Fruit fly (Drosophila melanogaster) whole organism, embryonic: Measurements from ENCODE around the gene da.
A peak's percentile ranks its signal among the peaks of the same experiment; 100 is the strongest.

Experiments used
- Antp ChIP-seq: fragments of 200-800 bp; sonication (Bioruptor generic); optimal IDR thresholded peaks from 3 replicates; lab custom pipeline; 2016; ENCODE audit warnings: missing biosample characterization, missing genetic modification characterization
- CG12391 ChIP-seq: fragments of 200-800 bp; sonication (Bioruptor generic); optimal IDR thresholded peaks from 3 replicates; lab custom pipeline; 2018; ENCODE audit warnings: missing biosample characterization, mild to moderate bottlenecking, missing genetic modification characterization, moderate library complexity
- CG12942 ChIP-seq: fragments of 200-800 bp; sonication (Bioruptor generic); optimal IDR thresholded peaks from 3 replicates; lab custom pipeline; 2016; ENCODE audit warnings: missing biosample characterization, missing genetic modification characterization
- CG13775 ChIP-seq: fragments of 200-800 bp; sonication (Bioruptor generic); optimal IDR thresholded peaks from 3 replicates; lab custom pipeline; 2017; ENCODE audit warnings: missing biosample characterization, mild to moderate bottlenecking, missing genetic modification characterization
- CG14860 ChIP-seq: fragments of 200-800 bp; sonication (Bioruptor generic); IDR thresholded peaks from 3 replicates; pipeline ENCODE4 v1.3.6; 2022; ENCODE audit warnings: missing biosample characterization, missing genetic modification characterization; ENCODE audit not compliant: partially characterized antibody
- CG15269 ChIP-seq: fragments of 200-800 bp; sonication (Bioruptor generic); optimal IDR thresholded peaks from 2 replicates; lab custom pipeline; 2018; ENCODE audit warnings: missing biosample characterization, mild to moderate bottlenecking, missing genetic modification characterization, moderate library complexity
- CG1603 ChIP-seq: fragments of 200-800 bp; sonication (Bioruptor generic); optimal IDR thresholded peaks from 2 replicates; lab custom pipeline; 2019; ENCODE audit warnings: missing biosample characterization, mild to moderate bottlenecking, missing genetic modification characterization, moderate library complexity
- CG17186 ChIP-seq: fragments of 200-800 bp; sonication (Bioruptor generic); optimal IDR thresholded peaks from 3 replicates; lab custom pipeline; 2017; ENCODE audit warnings: missing biosample characterization, missing genetic modification reagents, missing genetic modification characterization
- CG17385 ChIP-seq: fragments of 200-800 bp; sonication (Bioruptor generic); optimal IDR thresholded peaks from 3 replicates; lab custom pipeline; 2018; ENCODE audit warnings: missing biosample characterization, mild to moderate bottlenecking, missing genetic modification characterization
- CG2129 ChIP-seq: fragments of 200-800 bp; sonication (Bioruptor generic); IDR thresholded peaks from 2 replicates; pipeline ENCODE4 v1.3.6; 2022; ENCODE audit warnings: missing biosample characterization, missing genetic modification characterization; ENCODE audit not compliant: partially characterized antibody
- CG2678 ChIP-seq: fragments of 200-800 bp; sonication (Bioruptor generic); optimal IDR thresholded peaks from 3 replicates; lab custom pipeline; 2019; ENCODE audit warnings: missing biosample characterization, mild to moderate bottlenecking, missing genetic modification characterization, moderate library complexity
- CG30020 ChIP-seq: fragments of 200-800 bp; optimal IDR thresholded peaks from 2 replicates; lab custom pipeline; 2019; ENCODE audit warnings: missing biosample characterization, mild to moderate bottlenecking, missing genetic modification characterization, moderate library complexity
- CG3163 ChIP-seq: fragments of 200-800 bp; sonication (Bioruptor generic); optimal IDR thresholded peaks from 3 replicates; lab custom pipeline; 2016; ENCODE audit warnings: missing biosample characterization, missing genetic modification characterization
- CG3281 ChIP-seq: fragments of 200-800 bp; sonication (Bioruptor generic); optimal IDR thresholded peaks from 3 replicates; lab custom pipeline; 2017; ENCODE audit warnings: missing biosample characterization, mild to moderate bottlenecking, missing genetic modification characterization
- CG6272 ChIP-seq: fragments of 200-800 bp; sonication (Bioruptor generic); IDR thresholded peaks from 2 replicates; pipeline ENCODE4 v1.3.6; 2022; ENCODE audit warnings: missing biosample characterization, missing genetic modification characterization
- CG7745 ChIP-seq: fragments of 200-800 bp; sonication (Bioruptor generic); optimal IDR thresholded peaks from 2 replicates; lab custom pipeline; 2018; ENCODE audit warnings: missing biosample characterization, mild to moderate bottlenecking, missing genetic modification characterization, moderate library complexity
- CG9437 ChIP-seq: fragments of 200-800 bp; sonication (Bioruptor generic); optimal IDR thresholded peaks from 2 replicates; lab custom pipeline; 2018; ENCODE audit warnings: missing biosample characterization, mild to moderate bottlenecking, missing genetic modification characterization
- D19B ChIP-seq: fragments of 200-800 bp; sonication (Bioruptor generic); optimal IDR thresholded peaks from 2 replicates; lab custom pipeline; 2017; ENCODE audit warnings: missing biosample characterization, mild to moderate bottlenecking, missing genetic modification characterization
- Dad ChIP-seq: fragments of 200-800 bp; sonication (Bioruptor generic); optimal IDR thresholded peaks from 3 replicates; lab custom pipeline; 2016; ENCODE audit warnings: missing biosample characterization, missing genetic modification characterization
- Dfd ChIP-seq, 2 experiments: fragments of >200 bp; optimal IDR thresholded peaks; 2 replicates each; lab custom pipeline; 2017; ENCODE audit warnings: missing biosample characterization in 2 of 2, missing genetic modification characterization in 2 of 2
- Doc2 ChIP-seq: fragments of 200-800 bp; sonication (Bioruptor generic); IDR thresholded peaks from 2 replicates; pipeline ENCODE4 v1.3.6; 2022; ENCODE audit warnings: missing biosample characterization, missing genetic modification characterization
- ERR ChIP-seq: fragments of 200-800 bp; sonication (Bioruptor generic); optimal IDR thresholded peaks from 2 replicates; lab custom pipeline; 2016; ENCODE audit warnings: missing biosample characterization, missing genetic modification characterization
- HLHmδ ChIP-seq: fragments of 200-800 bp; sonication (Bioruptor generic); optimal IDR thresholded peaks from 2 replicates; lab custom pipeline; 2018; ENCODE audit warnings: missing biosample characterization, mild to moderate bottlenecking, missing genetic modification characterization, moderate library complexity
- HmgZ ChIP-seq: fragments of 200-800 bp; sonication (Bioruptor generic); optimal IDR thresholded peaks from 2 replicates; lab custom pipeline; 2018; ENCODE audit warnings: missing biosample characterization, mild to moderate bottlenecking, missing genetic modification characterization
- Hmr ChIP-seq: fragments of 200-800 bp; sonication (Bioruptor generic); optimal IDR thresholded peaks from 3 replicates; lab custom pipeline; 2017; ENCODE audit warnings: mild to moderate bottlenecking, missing biosample characterization, missing genetic modification reagents, missing genetic modification characterization
- Meics ChIP-seq: fragments of 200-800 bp; sonication (Bioruptor generic); optimal IDR thresholded peaks from 2 replicates; lab custom pipeline; 2017; ENCODE audit warnings: missing biosample characterization, mild to moderate bottlenecking, missing genetic modification characterization
- NC2α ChIP-seq: fragments of 200-800 bp; sonication (Bioruptor generic); optimal IDR thresholded peaks from 2 replicates; lab custom pipeline; 2016; ENCODE audit warnings: missing biosample characterization, missing genetic modification characterization
- Pdp1 ChIP-seq, 2 experiments: fragments of 200-800 bp; sonication (Bioruptor generic); optimal IDR thresholded peaks; 3 replicates each; lab custom pipeline; 2016; ENCODE audit warnings: missing biosample characterization in 2 of 2, missing genetic modification characterization in 2 of 2, mild to moderate bottlenecking in 1 of 2, moderate library complexity in 1 of 2
- Scr ChIP-seq: fragments of 200-800 bp; sonication (Bioruptor generic); IDR thresholded peaks from 2 replicates; pipeline ENCODE4 v1.3.6; 2022; ENCODE audit warnings: missing biosample characterization, missing genetic modification characterization; ENCODE audit not compliant: partially characterized antibody
- Sin3A ChIP-seq: fragments of >200 bp; optimal IDR thresholded peaks from 2 replicates; lab custom pipeline; 2018
- Sox100B ChIP-seq: fragments of 200-800 bp; sonication (Bioruptor generic); optimal IDR thresholded peaks from 3 replicates; lab custom pipeline; 2018; ENCODE audit warnings: missing biosample characterization, mild to moderate bottlenecking, missing genetic modification characterization
- amos ChIP-seq: fragments of 200-800 bp; sonication (Bioruptor generic); IDR thresholded peaks from 2 replicates; pipeline ENCODE4 v1.3.6; 2022; ENCODE audit warnings: missing biosample characterization, missing genetic modification characterization; ENCODE audit not compliant: partially characterized antibody
- ato ChIP-seq: fragments of 200-800 bp; sonication (Bioruptor generic); IDR thresholded peaks from 2 replicates; pipeline ENCODE4 v1.3.6; 2022; ENCODE audit warnings: missing biosample characterization, missing genetic modification characterization; ENCODE audit not compliant: partially characterized antibody
- az2 ChIP-seq: fragments of 200-800 bp; sonication (Bioruptor generic); optimal IDR thresholded peaks from 3 replicates; lab custom pipeline; 2016; ENCODE audit warnings: missing biosample characterization, missing genetic modification characterization
- ci ChIP-seq: fragments of 200-800 bp; sonication (Bioruptor generic); IDR thresholded peaks from 3 replicates; pipeline ENCODE4 v1.3.6; 2022; ENCODE audit warnings: missing biosample characterization, missing genetic modification characterization
- dmrt11E ChIP-seq: fragments of 200-800 bp; sonication (Bioruptor generic); optimal IDR thresholded peaks from 3 replicates; lab custom pipeline; 2018; ENCODE audit warnings: missing biosample characterization, mild to moderate bottlenecking, missing genetic modification characterization, moderate library complexity
- eyg ChIP-seq: fragments of 200-800 bp; sonication (Bioruptor generic); optimal IDR thresholded peaks from 3 replicates; lab custom pipeline; 2016; ENCODE audit warnings: missing biosample characterization, missing genetic modification characterization
- grau ChIP-seq: fragments of 200-800 bp; optimal IDR thresholded peaks from 3 replicates; lab custom pipeline; 2019; ENCODE audit warnings: missing biosample characterization, mild to moderate bottlenecking, missing genetic modification characterization, moderate library complexity
- gsb-n ChIP-seq: fragments of 200-800 bp; sonication (Bioruptor generic); optimal IDR thresholded peaks from 3 replicates; lab custom pipeline; 2018; ENCODE audit warnings: missing biosample characterization, mild to moderate bottlenecking, missing genetic modification characterization
- her ChIP-seq: fragments of 200-800 bp; sonication (Bioruptor generic); optimal IDR thresholded peaks from 2 replicates; lab custom pipeline; 2016; ENCODE audit warnings: missing biosample characterization, missing genetic modification characterization
- hkb ChIP-seq, 2 experiments: fragments of 200-800 bp in 1 of 2; fragments of >200 bp in 1 of 2; sonication (Bioruptor generic) in 1 of 2; IDR thresholded peaks in 1 of 2; optimal IDR thresholded peaks in 1 of 2; 2 replicates each; pipeline versions ENCODE4 v1.3.6 to Lab custom; 2017 to 2022; ENCODE audit warnings: missing biosample characterization in 1 of 2, missing genetic modification characterization in 1 of 2
- insv ChIP-seq, 2 experiments: fragments of 200-800 bp; sonication (Bioruptor generic); optimal IDR thresholded peaks; 3 replicates each; lab custom pipeline; 2016 to 2018; ENCODE audit warnings: missing biosample characterization in 2 of 2, missing genetic modification characterization in 2 of 2
- jumu ChIP-seq: fragments of 200-800 bp; sonication (Bioruptor generic); optimal IDR thresholded peaks from 3 replicates; lab custom pipeline; 2016; ENCODE audit warnings: missing biosample characterization, missing genetic modification characterization
- p53 ChIP-seq: fragments of 200-800 bp; sonication (Bioruptor generic); optimal IDR thresholded peaks from 2 replicates; lab custom pipeline; 2016; ENCODE audit warnings: missing biosample characterization, missing genetic modification characterization
- pnt ChIP-seq: fragments of 200-800 bp; sonication (Bioruptor generic); optimal IDR thresholded peaks from 3 replicates; lab custom pipeline; 2016; ENCODE audit warnings: missing biosample characterization, missing genetic modification characterization
- pros ChIP-seq: fragments of 200-800 bp; sonication (Bioruptor generic); optimal IDR thresholded peaks from 3 replicates; lab custom pipeline; 2019; ENCODE audit warnings: missing biosample characterization, mild to moderate bottlenecking, missing genetic modification characterization, moderate library complexity
- unpg ChIP-seq: fragments of 200-800 bp; sonication (Bioruptor generic); optimal IDR thresholded peaks from 3 replicates; lab custom pipeline; 2018; ENCODE audit warnings: missing biosample characterization, mild to moderate bottlenecking, missing genetic modification characterization, moderate library complexity
- wek ChIP-seq: fragments of 200-800 bp; sonication (Bioruptor generic); optimal IDR thresholded peaks from 3 replicates; lab custom pipeline; 2018; ENCODE audit warnings: missing biosample characterization, mild to moderate bottlenecking, missing genetic modification characterization, moderate library complexity

da gene

dm6 chr2L:10339212-10339721, 48.6 kb upstream of the da start, which contains the start of gene SamDC (continued):
- peak; percentile 4 for TF ChIP-seq CG12942 (GFP tag; lab: Kevin White, UChicago)
- peak; percentile 39 for TF ChIP-seq her (GFP tag; lab: Kevin White, UChicago)
- peak; percentile 71 for TF ChIP-seq CG12391 (tag; lab: Kevin White, UChicago)
- no peak for TF ChIP-seq hkb (optimal IDR thresholded peaks at IDR 0.05; lab: Kevin White, UChicago)
- TF ChIP-seq hkb (GFP tag; IDR thresholded peaks at IDR 0.05; lab: Robert Waterston, UW): peak; percentile 53; the same call in 1 of the 2 replicates
- peak; percentile 43 for TF ChIP-seq Antp (GFP tag; lab: Kevin White, UChicago)
- TF ChIP-seq CG14860 (GFP tag; lab: Robert Waterston, UW): peak; percentile 61
- TF ChIP-seq CG3281: peak; percentile 26
- peak; percentile 57; the same call in 1 of the 2 replicates for TF ChIP-seq CG2129 (GFP tag; lab: Robert Waterston, UW)
- peak; percentile 2 to 82 for TF ChIP-seq Pdp1 (GFP tag; optimal IDR thresholded peaks at IDR 0.05; lab: Kevin White, UChicago)
- TF ChIP-seq gsb-n: peak; percentile 24
- peak in 1 of 2 experiments; percentile 31 for TF ChIP-seq insv (GFP tag; optimal IDR thresholded peaks at IDR 0.05; lab: Kevin White, UChicago)
- peak; percentile 38 for TF ChIP-seq dmrt11E
- TF ChIP-seq ci (GFP tag; lab: Robert Waterston, UW): peak; percentile 66; the same call in 2 of the 3 replicates
- TF ChIP-seq CG13775: peak; percentile 45
- peak; percentile 17 for TF ChIP-seq Sox100B
- peak; percentile 25 for TF ChIP-seq jumu
- peak; percentile 62 for TF ChIP-seq grau (tag; lab: Kevin White, UChicago)
- TF ChIP-seq eyg (GFP tag; lab: Kevin White, UChicago): peak; percentile 18
- TF ChIP-seq Doc2 (GFP tag; lab: Robert Waterston, UW): no peak
- TF ChIP-seq Dad (GFP tag; lab: Kevin White, UChicago): peak; percentile 5
- TF ChIP-seq CG30020 (tag; lab: Kevin White, UChicago): peak; percentile 97
- TF ChIP-seq CG6272 (GFP tag; lab: Robert Waterston, UW): no peak
- TF ChIP-seq CG9437 (GFP tag; lab: Kevin White, UChicago): peak; percentile 25
- peak; percentile 26 for TF ChIP-seq NC2α
- TF ChIP-seq CG3163: no peak
- no peak for TF ChIP-seq CG17186 (GFP tag; lab: Kevin White, UChicago)
- TF ChIP-seq Scr (GFP tag; lab: Robert Waterston, UW): peak; percentile 85
- TF ChIP-seq wek (GFP tag; lab: Kevin White, UChicago): peak; percentile 13
- peak; percentile 59 for TF ChIP-seq HmgZ (tag; lab: Kevin White, UChicago)
- peak; percentile 14 for TF ChIP-seq pros
- TF ChIP-seq az2 (GFP tag; lab: Kevin White, UChicago): peak; percentile 53
- peak; percentile 79 for TF ChIP-seq ato
- peak; percentile 46 for TF ChIP-seq HLHmδ (GFP tag; lab: Kevin White, UChicago)
- no peak for TF ChIP-seq p53 (GFP tag; lab: Kevin White, UChicago)
- no peak for TF ChIP-seq ERR (GFP tag; lab: Kevin White, UChicago)
- no peak for TF ChIP-seq D19B
- TF ChIP-seq CG1603 (tag; lab: Kevin White, UChicago): peak; percentile 79
- TF ChIP-seq Hmr (GFP tag; lab: Kevin White, UChicago): peak; percentile 75
- peak; percentile 2 for TF ChIP-seq pnt
- peak; percentile 48 for TF ChIP-seq CG17385 (GFP tag; lab: Kevin White, UChicago)
- TF ChIP-seq CG15269: peak; percentile 72
- peak; percentile 57 for TF ChIP-seq unpg
- peak; percentile 10 for TF ChIP-seq Sin3A (lab: Kevin White, UChicago)
- peak; percentile 25 for TF ChIP-seq Meics (GFP tag; lab: Kevin White, UChicago)
- peak; percentile 33 for TF ChIP-seq CG2678 (tag; lab: Kevin White, UChicago)
- peak; percentile 54 for TF ChIP-seq CG7745 (tag; lab: Kevin White, UChicago)
- peak in 1 of 2 experiments; percentile 77 for TF ChIP-seq Dfd (GFP tag; optimal IDR thresholded peaks at IDR 0.05; lab: Kevin White, UChicago)
- peak; percentile 88; the same call in 1 of the 2 replicates for TF ChIP-seq amos
